Worm (Caenorhabditis elegans) whole organism, dauer: ENCODE results near the gene nsph-3.2.

Experiments used
- unc-62 ChIP-seq: sonication (generic microtip); optimal IDR thresholded peaks from 2 replicates; lab custom pipeline; 2017; ENCODE audit warnings: missing biosample characterization, missing genetic modification reagents, missing genetic modification characterization

nsph-3.2 gene

DNA sequence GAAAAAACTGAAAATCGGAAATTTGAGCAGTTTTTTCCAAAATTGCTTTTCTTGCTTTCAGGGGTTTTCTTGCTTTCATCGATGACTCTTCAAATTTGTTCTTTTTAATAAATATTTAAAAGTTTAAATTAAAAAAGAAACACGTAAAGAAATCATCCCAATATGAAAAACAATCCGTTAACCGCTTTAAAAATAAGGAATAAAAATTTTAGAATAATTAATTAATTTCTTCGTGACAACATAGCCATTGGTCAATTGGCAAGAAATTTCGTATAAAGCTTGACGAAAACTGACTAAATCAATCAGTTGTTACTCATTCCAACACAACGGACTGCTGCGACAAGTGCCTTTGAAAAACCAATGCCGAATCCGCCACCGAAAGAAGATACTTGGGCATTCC, at the start of gene nsph-3.2:
TSS of gene nsph-3.2 (plus strand) at position 301 of the 400 bp plus-strand sequence.
- TF ChIP-seq unc-62 (GFP tag; lab: Kevin White, UChicago), result no peak

ce11 chrIV:10063941-10064340, 48.7 kb upstream of the nsph-3.2 start:
- no peak for TF ChIP-seq unc-62 (GFP tag; lab: Kevin White, UChicago)

DNA sequence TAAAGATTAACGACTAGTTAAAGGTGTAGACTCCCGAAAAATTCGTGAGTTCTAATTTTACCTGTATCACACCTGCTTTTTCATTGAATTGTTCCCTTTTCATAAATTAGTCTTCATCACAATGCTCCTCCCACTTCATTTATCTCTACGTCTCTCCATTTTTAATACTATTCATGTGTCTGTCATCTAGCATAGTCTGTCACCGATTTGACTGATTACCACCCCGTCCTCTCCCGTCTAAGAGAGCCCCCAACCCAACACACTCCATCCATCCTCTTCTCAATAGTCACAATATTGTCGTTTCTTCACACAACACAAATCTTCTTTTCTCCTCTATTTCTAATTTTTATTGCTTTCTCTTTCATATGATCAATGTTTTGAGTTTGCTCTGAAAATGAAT, 47.5 kb upstream of the nsph-3.2 start:
- TF ChIP-seq unc-62 (GFP tag; lab: Kevin White, UChicago), result no peak

ce11 chrIV:10066456-10066855, 46.2 kb upstream of the nsph-3.2 start:
- TF ChIP-seq unc-62 (GFP tag; lab: Kevin White, UChicago), result no peak

ce11 chrIV:10067541-10067940, 45.1 kb upstream of the nsph-3.2 start, which contains the start of gene cwn-2:
Gene cwn-2 (plus strand): TSS chrIV:10067816.
- no peak for TF ChIP-seq unc-62 (GFP tag; lab: Kevin White, UChicago)

- no peak for TF ChIP-seq unc-62 (GFP tag; lab: Kevin White, UChicago)
Measured at ce11 chrIV:10068266-10068665, 44.4 kb upstream of the nsph-3.2 start.

- no peak for TF ChIP-seq unc-62 (GFP tag; lab: Kevin White, UChicago)
Measured at ce11 chrIV:10072527-10072926, 40.1 kb upstream of the nsph-3.2 start, which contains the start of gene W01B6.3. Gene W01B6.3 (minus strand): TSS chrIV:10072627.

ce11 chrIV:10075034-10075510, 37.6 kb upstream of the nsph-3.2 start, which contains the start of the genes ttbk-4 and W01B6.4:
Gene ttbk-4 (minus strand): TSS chrIV:10075134.
Gene W01B6.4 (plus strand): TSS chrIV:10075460.
- TF ChIP-seq unc-62 (GFP tag; lab: Kevin White, UChicago), result no peak

ce11 chrIV:10075899-10076298, 36.8 kb upstream of the nsph-3.2 start, which contains the start of gene W01B6.5:
Gene W01B6.5 (plus strand): TSS chrIV:10076199.
- no peak for TF ChIP-seq unc-62 (GFP tag; lab: Kevin White, UChicago)

DNA sequence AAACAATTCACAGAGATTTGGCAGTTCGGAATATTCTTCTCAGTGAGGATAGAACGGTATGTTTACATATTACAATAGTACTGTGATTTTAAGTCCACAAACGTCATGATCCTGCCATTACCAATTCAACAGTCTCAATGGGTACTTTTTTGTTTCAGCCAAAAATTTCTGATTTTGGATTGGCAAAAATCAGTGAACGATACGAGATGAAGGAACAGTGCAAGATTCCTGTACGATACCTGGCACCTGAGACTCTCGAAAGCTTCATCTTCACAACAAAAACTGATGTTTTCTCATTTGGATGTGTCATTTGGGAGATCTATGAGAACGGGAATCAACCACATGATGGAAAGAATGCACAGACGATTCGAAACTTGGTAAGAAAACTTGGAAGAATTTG, 34.7 kb upstream of the nsph-3.2 start:
- no peak for TF ChIP-seq unc-62 (GFP tag; lab: Kevin White, UChicago)

DNA sequence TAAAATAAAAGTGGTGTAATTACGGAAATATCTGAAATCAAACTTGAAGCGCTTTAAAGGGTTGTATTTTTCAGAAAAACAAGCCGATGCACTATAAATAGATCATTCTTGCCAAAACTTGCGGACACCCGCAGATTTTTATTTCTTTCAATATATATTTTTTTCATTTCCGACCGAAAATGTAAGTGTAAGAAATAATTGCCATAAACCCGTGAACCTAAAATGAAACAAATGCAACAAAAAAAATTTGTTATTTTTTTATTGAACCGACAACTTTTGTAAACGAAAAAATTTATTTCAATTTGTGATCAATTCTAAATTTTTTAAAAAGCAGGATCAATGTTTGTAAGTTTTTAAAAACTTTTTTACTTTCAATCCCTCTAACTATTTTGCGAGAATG, 31.9 kb upstream of the nsph-3.2 start, which contains the start of gene W01B6.6:
TSS of gene W01B6.6 (plus strand) at position 301 of the 400 bp plus-strand sequence.
- no peak for TF ChIP-seq unc-62 (GFP tag; lab: Kevin White, UChicago)

DNA sequence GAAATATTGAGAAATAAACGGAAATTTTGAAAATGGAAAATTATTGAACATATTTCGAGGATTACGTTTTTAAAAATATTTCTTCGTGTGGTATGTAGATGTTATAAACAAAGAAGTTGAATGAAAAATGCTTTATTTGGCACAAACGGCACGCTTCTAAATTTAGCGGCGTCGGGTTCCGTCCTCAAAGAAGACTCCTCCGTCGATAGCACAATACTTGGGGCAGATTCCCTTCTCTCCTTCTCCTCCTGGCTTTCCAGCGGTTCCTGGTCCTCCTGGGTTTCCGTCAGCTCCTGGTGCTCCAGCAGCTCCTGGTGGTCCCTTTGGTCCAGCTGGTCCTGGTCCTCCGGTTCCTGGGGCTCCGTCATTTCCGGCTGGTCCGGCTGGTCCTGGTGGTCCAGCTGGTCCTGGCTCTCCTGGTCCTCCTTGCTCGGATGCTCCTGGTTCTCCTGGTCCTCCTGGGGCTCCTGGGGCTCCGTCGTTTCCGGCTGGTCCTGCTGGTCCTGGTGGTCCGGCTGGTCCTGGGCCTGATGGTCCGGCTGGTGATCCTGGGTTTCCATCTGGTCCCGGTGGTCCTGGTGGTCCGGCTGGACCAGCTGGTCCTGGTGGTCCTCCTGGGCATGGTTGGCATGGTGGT, 28.2 kb upstream of the nsph-3.2 start, which contains the start of gene W01B6.8:
TSS of gene W01B6.8 (minus strand) at position 51 of the 637 bp plus-strand sequence.
- no peak for TF ChIP-seq unc-62 (GFP tag; lab: Kevin White, UChicago)

DNA sequence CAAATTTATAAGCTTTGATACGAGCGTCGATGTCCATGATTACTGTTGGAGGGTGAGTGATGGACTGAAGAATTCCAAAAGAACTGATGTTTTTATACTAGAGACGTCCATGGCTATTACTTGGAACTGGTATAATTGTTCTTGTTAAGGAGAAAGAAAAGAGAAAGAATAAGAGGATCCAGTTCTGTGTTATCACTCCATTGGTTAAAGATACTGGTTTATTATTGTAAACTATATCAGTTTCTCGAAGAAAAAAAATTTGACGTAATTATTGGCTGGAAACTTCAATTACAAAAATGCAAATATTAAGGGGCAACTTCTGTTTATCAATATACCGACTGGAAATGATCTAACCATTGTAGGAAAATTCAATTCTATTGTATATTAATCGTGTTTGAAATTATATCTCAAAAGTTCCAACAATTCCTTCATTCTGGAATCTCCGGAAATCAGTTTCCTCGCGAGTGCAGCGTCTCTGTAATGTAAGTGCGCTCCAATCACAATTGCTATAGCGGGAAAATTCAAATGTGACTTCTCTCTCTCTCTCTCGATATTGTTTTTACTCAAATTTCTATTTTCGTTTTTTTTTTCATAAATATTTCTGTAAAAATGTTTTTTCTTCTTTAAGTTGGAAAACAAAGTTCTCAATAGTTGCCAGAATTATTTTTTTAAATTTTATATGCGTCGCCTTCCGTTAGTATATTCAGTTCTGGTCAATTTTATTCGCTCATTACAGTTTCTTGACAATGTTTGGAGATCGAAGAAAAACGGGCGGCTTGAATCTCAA, 27.1 kb upstream of the nsph-3.2 start, which contains the start of the genes col-2 and ndc-80:
TSS of gene col-2 (minus strand) at position 51 of the 787 bp plus-strand sequence.
TSS of gene ndc-80 (plus strand) at position 737 of the 787 bp plus-strand sequence.
- TF ChIP-seq unc-62 (GFP tag; lab: Kevin White, UChicago), result no peak

DNA sequence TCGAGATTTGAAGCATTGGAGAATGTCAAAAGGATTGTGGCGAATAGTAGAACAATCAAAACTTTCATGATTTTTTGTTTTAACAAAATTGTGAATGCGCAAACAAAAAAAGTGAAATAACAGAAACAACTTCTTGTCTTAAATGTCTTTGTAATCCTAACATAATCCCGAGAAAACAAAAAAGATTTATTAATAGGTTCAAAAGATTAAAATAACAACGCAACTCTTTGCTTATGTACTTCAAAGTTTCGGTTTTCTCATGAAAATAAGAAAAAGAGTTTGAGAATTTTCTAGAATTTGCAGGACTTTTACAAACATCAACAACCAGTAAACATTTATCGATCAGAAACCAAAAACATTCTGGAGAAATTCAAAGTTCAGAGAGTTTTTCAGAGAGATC, 22.9 kb upstream of the nsph-3.2 start, which contains the start of gene ttr-39:
TSS of gene ttr-39 (minus strand) at position 101 of the 400 bp plus-strand sequence.
- no peak for TF ChIP-seq unc-62 (GFP tag; lab: Kevin White, UChicago)

DNA sequence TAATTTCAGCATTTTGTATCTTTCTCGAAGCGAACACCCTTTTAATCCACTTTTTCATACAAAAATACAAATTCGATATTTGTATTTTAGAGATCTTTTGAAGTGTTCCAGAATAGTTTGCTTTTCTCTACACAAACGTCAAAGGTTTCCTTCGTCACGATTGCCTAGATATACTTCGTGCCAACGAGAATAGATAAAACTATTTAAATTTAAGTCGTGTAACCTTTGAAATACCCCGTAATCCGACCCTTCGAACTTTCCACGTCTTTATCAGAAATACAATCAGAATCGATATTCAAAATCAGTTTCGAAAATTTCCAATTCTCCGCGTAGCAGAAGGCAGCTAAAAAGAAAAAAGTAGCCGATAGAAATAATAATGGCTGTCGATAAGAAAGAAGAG, 22.3 kb upstream of the nsph-3.2 start, which contains the start of gene ttbk-5:
TSS of gene ttbk-5 (plus strand) at position 301 of the 400 bp plus-strand sequence.
- no peak for TF ChIP-seq unc-62 (GFP tag; lab: Kevin White, UChicago)

DNA sequence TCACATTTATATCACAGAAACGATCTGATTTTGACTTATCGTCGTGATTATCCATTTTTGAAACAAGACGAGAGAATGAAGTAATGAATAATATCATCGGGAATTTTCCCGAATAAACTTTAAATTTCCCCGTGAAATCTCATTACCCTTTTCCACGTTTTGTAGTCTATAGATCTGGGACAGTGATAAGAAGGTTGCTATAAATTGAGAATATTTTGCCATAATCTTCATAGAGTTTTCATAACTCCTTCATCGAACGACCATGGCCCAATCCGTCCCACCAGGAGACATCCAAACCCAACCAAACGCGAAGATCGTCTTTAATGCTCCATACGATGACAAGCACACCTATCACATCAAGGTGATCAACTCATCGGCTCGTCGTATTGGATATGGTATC, 17.5 kb upstream of the nsph-3.2 start, which contains the start of the genes C04G2.5 and msp-36:
TSS of gene C04G2.5 (minus strand) at position 101 of the 400 bp plus-strand sequence.
TSS of gene msp-36 (plus strand) at position 263 of the 400 bp plus-strand sequence.
- no peak for TF ChIP-seq unc-62 (GFP tag; lab: Kevin White, UChicago)
